Worm (Caenorhabditis elegans) whole organism, L3 larva: ENCODE measurements around the gene rde-12.
A peak's percentile ranks its signal among the peaks of the same experiment; 100 is the strongest.

Source experiments
- R02D3.7 ChIP-seq: fragments of 150-350 bp; optimal IDR thresholded peaks from 2 replicates; lab custom pipeline; 2014; ENCODE audit warnings: missing biosample characterization, missing genetic modification characterization
- ZK546.5 ChIP-seq: sonication (generic microtip); optimal IDR thresholded peaks from 2 replicates; lab custom pipeline; 2017; ENCODE audit warnings: missing biosample characterization, missing genetic modification characterization
- aly-2 ChIP-seq: fragments of 150-350 bp; optimal IDR thresholded peaks from 2 replicates; lab custom pipeline; 2014; ENCODE audit warnings: missing biosample characterization, missing genetic modification characterization
- ama-1 ChIP-seq: fragments of 150-350 bp; optimal IDR thresholded peaks from 2 replicates; lab custom pipeline; 2018
- ceh-16 ChIP-seq: sonication (generic microtip); optimal IDR thresholded peaks from 2 replicates; lab custom pipeline; 2017; ENCODE audit warnings: missing biosample characterization, missing genetic modification characterization
- ceh-28 ChIP-seq: fragments of 150-350 bp; optimal IDR thresholded peaks from 2 replicates; lab custom pipeline; 2014; ENCODE audit warnings: missing biosample characterization, missing genetic modification reagents, missing genetic modification characterization
- ceh-82 ChIP-seq: fragments of 150-350 bp; optimal IDR thresholded peaks from 2 replicates; lab custom pipeline; 2014; ENCODE audit warnings: missing biosample characterization, missing genetic modification characterization
- ceh-9 ChIP-seq: sonication (generic microtip); optimal IDR thresholded peaks from 2 replicates; lab custom pipeline; 2018; ENCODE audit warnings: missing biosample characterization, missing genetic modification characterization
- daf-12 ChIP-seq: fragments of 150-350 bp; optimal IDR thresholded peaks from 2 replicates; lab custom pipeline; 2014; ENCODE audit warnings: missing biosample characterization, missing genetic modification reagents, missing genetic modification characterization
- egl-27 ChIP-seq: sonication (generic microtip); optimal IDR thresholded peaks from 4 replicates; lab custom pipeline; 2017; ENCODE audit warnings: missing biosample characterization, missing genetic modification reagents, missing genetic modification characterization
- egl-5 ChIP-seq: fragments of 150-350 bp; optimal IDR thresholded peaks from 2 replicates; lab custom pipeline; 2017; ENCODE audit warnings: missing biosample characterization, missing genetic modification reagents, missing genetic modification characterization, inconsistent platforms
- elt-1 ChIP-seq: fragments of 150-350 bp; optimal IDR thresholded peaks from 2 replicates; lab custom pipeline; 2014; ENCODE audit warnings: missing biosample characterization, missing genetic modification characterization
- elt-2 ChIP-seq: sonication (generic microtip); optimal IDR thresholded peaks from 2 replicates; lab custom pipeline; 2016; ENCODE audit warnings: missing genetic modification reagents, mild to moderate bottlenecking, missing genetic modification characterization, missing compliant biosample characterization
- elt-3 ChIP-seq, 3 experiments: fragments of 150-350 bp in 1 of 3; sonication (generic microtip) in 2 of 3; optimal IDR thresholded peaks; 2 replicates in 2 of 3; 4 replicates in 1 of 3; lab custom pipeline; 2014 to 2017; ENCODE audit warnings: missing biosample characterization in 3 of 3, missing genetic modification characterization in 3 of 3
- eor-1 ChIP-seq, 2 experiments: fragments of 150-350 bp; optimal IDR thresholded peaks; 2 replicates each; lab custom pipeline; 2014 to 2018; ENCODE audit warnings: missing biosample characterization in 2 of 2, missing genetic modification characterization in 2 of 2
- fkh-10 ChIP-seq: sonication (generic microtip); optimal IDR thresholded peaks from 2 replicates; lab custom pipeline; 2017; ENCODE audit warnings: missing biosample characterization, missing genetic modification reagents, missing genetic modification characterization
- fkh-2 ChIP-seq: fragments of 150-350 bp; optimal IDR thresholded peaks from 2 replicates; lab custom pipeline; 2014; ENCODE audit warnings: missing biosample characterization, missing genetic modification reagents, missing genetic modification characterization
- fos-1 ChIP-seq: fragments of 150-350 bp; optimal IDR thresholded peaks from 2 replicates; lab custom pipeline; 2014; ENCODE audit warnings: missing biosample characterization, missing genetic modification characterization
- hmg-11 ChIP-seq: sonication (generic microtip); optimal IDR thresholded peaks from 2 replicates; lab custom pipeline; 2016; ENCODE audit warnings: missing genetic modification characterization, missing compliant biosample characterization
- jun-1 ChIP-seq: fragments of 150-350 bp; optimal IDR thresholded peaks from 2 replicates; lab custom pipeline; 2014; ENCODE audit warnings: missing biosample characterization, missing genetic modification reagents, missing genetic modification characterization
- lin-15B ChIP-seq: fragments of 150-350 bp; optimal IDR thresholded peaks from 2 replicates; lab custom pipeline; 2014; ENCODE audit warnings: missing biosample characterization, missing genetic modification characterization
- lin-39 ChIP-seq: fragments of 150-350 bp; optimal IDR thresholded peaks from 2 replicates; lab custom pipeline; 2018; ENCODE audit warnings: missing biosample characterization, missing genetic modification reagents, missing genetic modification characterization
- lsy-12 ChIP-seq: sonication (generic microtip); optimal IDR thresholded peaks from 2 replicates; lab custom pipeline; 2016; ENCODE audit warnings: mild to moderate bottlenecking, missing genetic modification characterization, missing compliant biosample characterization
- mdl-1 ChIP-seq: fragments of 150-350 bp; optimal IDR thresholded peaks from 2 replicates; lab custom pipeline; 2014; ENCODE audit warnings: missing biosample characterization, missing genetic modification characterization
- mml-1 ChIP-seq: fragments of 150-350 bp; sonication (generic microtip); optimal IDR thresholded peaks from 3 replicates; lab custom pipeline; 2014; ENCODE audit warnings: missing biosample characterization, missing genetic modification characterization
- nfya-1 ChIP-seq: sonication (generic microtip); optimal IDR thresholded peaks from 2 replicates; lab custom pipeline; 2017; ENCODE audit warnings: missing genetic modification characterization, mild to moderate bottlenecking, missing compliant biosample characterization, antibody characterized with exemption, moderate library complexity; ENCODE audit not compliant: insufficient read depth
- nhr-11 ChIP-seq: fragments of 150-350 bp; optimal IDR thresholded peaks from 2 replicates; lab custom pipeline; 2014; ENCODE audit warnings: missing biosample characterization, missing genetic modification characterization
- nhr-12 ChIP-seq: fragments of 150-350 bp; optimal IDR thresholded peaks from 2 replicates; lab custom pipeline; 2014; ENCODE audit warnings: missing biosample characterization, missing genetic modification characterization
- nhr-23 ChIP-seq: fragments of 150-350 bp; optimal IDR thresholded peaks from 2 replicates; lab custom pipeline; 2014; ENCODE audit warnings: missing biosample characterization, missing genetic modification reagents, missing genetic modification characterization
- nhr-237 ChIP-seq: fragments of 150-350 bp; optimal IDR thresholded peaks from 2 replicates; lab custom pipeline; 2014; ENCODE audit warnings: missing biosample characterization, missing genetic modification characterization
- nhr-25 ChIP-seq: sonication (generic microtip); optimal IDR thresholded peaks from 2 replicates; lab custom pipeline; 2017; ENCODE audit warnings: missing biosample characterization, missing genetic modification characterization
- nhr-28 ChIP-seq: fragments of 150-350 bp; optimal IDR thresholded peaks from 2 replicates; lab custom pipeline; 2014; ENCODE audit warnings: missing biosample characterization, missing genetic modification characterization
- nhr-43 ChIP-seq: sonication (generic microtip); optimal IDR thresholded peaks from 2 replicates; lab custom pipeline; 2016; ENCODE audit warnings: mild to moderate bottlenecking, missing genetic modification characterization, missing compliant biosample characterization; ENCODE audit not compliant: poor library complexity, severe bottlenecking
- nhr-67 ChIP-seq: fragments of 150-350 bp; optimal IDR thresholded peaks from 2 replicates; lab custom pipeline; 2014; ENCODE audit warnings: missing biosample characterization, missing genetic modification characterization
- nhr-76 ChIP-seq: fragments of 150-350 bp; sonication (generic microtip); optimal IDR thresholded peaks from 5 replicates; lab custom pipeline; 2014; ENCODE audit warnings: missing biosample characterization, missing genetic modification characterization
- nhr-77 ChIP-seq: fragments of 150-350 bp; optimal IDR thresholded peaks from 2 replicates; lab custom pipeline; 2014; ENCODE audit warnings: missing biosample characterization, missing genetic modification characterization
- pha-4 ChIP-seq: fragments of 150-350 bp; optimal IDR thresholded peaks from 2 replicates; lab custom pipeline; 2014; ENCODE audit warnings: missing biosample characterization, missing genetic modification reagents, missing genetic modification characterization
- pqm-1 ChIP-seq: fragments of 150-350 bp; optimal IDR thresholded peaks from 2 replicates; lab custom pipeline; 2017; ENCODE audit warnings: missing biosample characterization, missing genetic modification characterization, inconsistent platforms
- sea-2 ChIP-seq: fragments of 150-350 bp; sonication (generic microtip); optimal IDR thresholded peaks from 4 replicates; lab custom pipeline; 2014; ENCODE audit warnings: missing biosample characterization, missing genetic modification reagents, missing genetic modification characterization
- skn-1 ChIP-seq: fragments of 150-350 bp; optimal IDR thresholded peaks from 2 replicates; lab custom pipeline; 2014; ENCODE audit warnings: missing biosample characterization, missing genetic modification characterization
- snpc-4 ChIP-seq: fragments of 150-350 bp; optimal IDR thresholded peaks from 2 replicates; lab custom pipeline; 2014; ENCODE audit warnings: missing biosample characterization, missing genetic modification characterization
- tbx-2 ChIP-seq: sonication (generic microtip); optimal IDR thresholded peaks from 2 replicates; lab custom pipeline; 2016; ENCODE audit warnings: mild to moderate bottlenecking, missing genetic modification characterization, missing compliant biosample characterization
- unc-39 ChIP-seq: sonication (generic microtip); optimal IDR thresholded peaks from 4 replicates; lab custom pipeline; 2017; ENCODE audit warnings: missing biosample characterization, missing genetic modification characterization
- unc-62 ChIP-seq: fragments of 150-350 bp; sonication (generic microtip); optimal IDR thresholded peaks from 4 replicates; lab custom pipeline; 2014; ENCODE audit warnings: missing biosample characterization, missing genetic modification reagents, missing genetic modification characterization
- zag-1 ChIP-seq: fragments of 150-350 bp; optimal IDR thresholded peaks from 2 replicates; lab custom pipeline; 2014; ENCODE audit warnings: missing biosample characterization, missing genetic modification characterization
- ztf-11 ChIP-seq: fragments of 150-350 bp; optimal IDR thresholded peaks from 2 replicates; lab custom pipeline; 2014; ENCODE audit warnings: missing biosample characterization, missing genetic modification characterization
- ztf-4 ChIP-seq: fragments of 150-350 bp; optimal IDR thresholded peaks from 2 replicates; lab custom pipeline; 2014; ENCODE audit warnings: missing biosample characterization, missing genetic modification characterization

Gene rde-12

ce11 chrV:13657291-13657690 lies 7.9 kb upstream of the rde-12 start (continued):
- TF ChIP-seq snpc-4 (tag; lab: Kevin White, UChicago) (peak; percentile 48), nhr-25 (peak; percentile 91)
- TF ChIP-seq, all 47 proteins: peak for 18

- TF ChIP-seq ama-1 (lab: Kevin White, UChicago) (peak; percentile 54), fos-1 (tag; lab: Kevin White, UChicago) (no peak), R02D3.7 (tag; lab: Kevin White, UChicago) (no peak), aly-2 (tag; lab: Kevin White, UChicago) (no peak), ceh-9 (tag; lab: Kevin White, UChicago) (no peak), lin-39 (tag; lab: Kevin White, UChicago) (peak; percentile 72), elt-2 (tag; lab: Kevin White, UChicago) (no peak), nhr-28 (tag; lab: Kevin White, UChicago) (no peak), ztf-11 (tag; lab: Kevin White, UChicago) (no peak), nhr-43 (tag; lab: Kevin White, UChicago) (peak; percentile 36), mdl-1 (no peak), nhr-11 (tag; lab: Kevin White, UChicago) (no peak), snpc-4 (tag; lab: Kevin White, UChicago) (no peak)
Measured at ce11 chrV:13657841-13658338, 7.3 kb upstream of the rde-12 start.

- TF ChIP-seq ztf-11 (tag; lab: Kevin White, UChicago): no peak
- no peak for TF ChIP-seq zag-1
- TF ChIP-seq snpc-4 (tag; lab: Kevin White, UChicago): peak; percentile 59
- TF ChIP-seq egl-5 (tag; lab: Kevin White, UChicago): peak; percentile 87
- TF ChIP-seq fkh-10 (GFP tag; lab: Kevin White, UChicago): no peak
- no peak for TF ChIP-seq aly-2 (tag; lab: Kevin White, UChicago)
- no peak for TF ChIP-seq ceh-82 (tag; lab: Kevin White, UChicago)
- TF ChIP-seq nhr-12 (tag; lab: Kevin White, UChicago): no peak
- peak; percentile 88 for TF ChIP-seq jun-1
- peak; percentile 59 for TF ChIP-seq lin-15B (tag; lab: Kevin White, UChicago)
- TF ChIP-seq ZK546.5 (tag; lab: Kevin White, UChicago): no peak
- peak; percentile 98 for TF ChIP-seq nhr-43 (tag; lab: Kevin White, UChicago)
- peak; percentile 95 for TF ChIP-seq nhr-25
- no peak for TF ChIP-seq nhr-76
- TF ChIP-seq unc-62 (GFP tag; lab: Kevin White, UChicago): no peak
- peak; percentile 75 for TF ChIP-seq pqm-1 (tag; lab: Kevin White, UChicago)
- TF ChIP-seq ztf-4 (tag; lab: Kevin White, UChicago): peak; percentile 33
- no peak for TF ChIP-seq nhr-28 (tag; lab: Kevin White, UChicago)
- peak; percentile 86 for TF ChIP-seq pha-4 (tag; lab: Kevin White, UChicago)
- peak; percentile 86 for TF ChIP-seq tbx-2 (tag; lab: Kevin White, UChicago)
- TF ChIP-seq ama-1 (lab: Kevin White, UChicago): peak; percentile 45
- TF ChIP-seq mdl-1: peak; percentile 94
- no peak for TF ChIP-seq nhr-77 (tag; lab: Kevin White, UChicago)
- TF ChIP-seq unc-39 (tag; lab: Kevin White, UChicago): no peak
- TF ChIP-seq fos-1 (tag; lab: Kevin White, UChicago): no peak
- peak; percentile 95 for TF ChIP-seq nhr-23 (tag; lab: Kevin White, UChicago)
- TF ChIP-seq daf-12 (tag; lab: Kevin White, UChicago): no peak
- TF ChIP-seq skn-1 (tag; lab: Kevin White, UChicago): no peak
- TF ChIP-seq lin-39 (tag; lab: Kevin White, UChicago): peak; percentile 6
- TF ChIP-seq fkh-2: no peak
- TF ChIP-seq nfya-1: peak; percentile 67
- peak; percentile 58 for TF ChIP-seq elt-1 (tag; lab: Kevin White, UChicago)
- peak; percentile 89 for TF ChIP-seq lsy-12 (tag; lab: Kevin White, UChicago)
- no peak for TF ChIP-seq sea-2 (GFP tag; lab: Kevin White, UChicago)
- no peak for TF ChIP-seq nhr-237 (tag; lab: Kevin White, UChicago)
- no peak for TF ChIP-seq nhr-67 (tag; lab: Kevin White, UChicago)
- TF ChIP-seq egl-27: no peak
- TF ChIP-seq nhr-11 (tag; lab: Kevin White, UChicago): no peak
- TF ChIP-seq eor-1 (tag; optimal IDR thresholded peaks at IDR 0.05; lab: Kevin White, UChicago): no peak
- TF ChIP-seq elt-3 (tag; optimal IDR thresholded peaks at IDR 0.05; lab: Kevin White, UChicago): peak in 1 of 3 experiments; percentile 67
- peak; percentile 10 for TF ChIP-seq R02D3.7 (tag; lab: Kevin White, UChicago)
- TF ChIP-seq ceh-9 (tag; lab: Kevin White, UChicago): no peak
- no peak for TF ChIP-seq ceh-16 (tag; lab: Kevin White, UChicago)
- TF ChIP-seq elt-2 (tag; lab: Kevin White, UChicago): peak; percentile 96
- TF ChIP-seq mml-1: no peak
- no peak for TF ChIP-seq hmg-11
- TF ChIP-seq ceh-28 (tag; lab: Kevin White, UChicago): no peak
Measured at ce11 chrV:13658577-13658976, 6.6 kb upstream of the rde-12 start.
